Fruit fly (Drosophila melanogaster) whole organism, embryonic: ENCODE results near the gene pod1.

Source experiments
- Abd-B ChIP-seq: fragments of 200-800 bp; sonication (Bioruptor generic); optimal IDR thresholded peaks from 2 replicates; lab custom pipeline; 2018; ENCODE audit warnings: missing biosample characterization, mild to moderate bottlenecking, missing genetic modification characterization, moderate library complexity
- CG1024 ChIP-seq: fragments of 200-800 bp; sonication (Bioruptor generic); IDR thresholded peaks from 2 replicates; pipeline ENCODE4 v1.3.6; 2022; ENCODE audit warnings: missing biosample characterization, missing genetic modification characterization
- CG10274 ChIP-seq: fragments of 200-800 bp; sonication (Bioruptor generic); optimal IDR thresholded peaks from 3 replicates; lab custom pipeline; 2017; ENCODE audit warnings: missing biosample characterization, mild to moderate bottlenecking, missing genetic modification characterization
- CG11247 ChIP-seq: fragments of 200-800 bp; sonication (Bioruptor generic); IDR thresholded peaks from 2 replicates; pipeline ENCODE4 v1.3.6; 2022; ENCODE audit warnings: missing biosample characterization, missing genetic modification characterization
- CG12071 ChIP-seq: fragments of 200-800 bp; sonication (Bioruptor generic); optimal IDR thresholded peaks from 3 replicates; lab custom pipeline; 2018; ENCODE audit warnings: missing biosample characterization, mild to moderate bottlenecking, missing genetic modification characterization
- CG12236 ChIP-seq: fragments of 200-800 bp; sonication (Bioruptor generic); optimal IDR thresholded peaks from 2 replicates; lab custom pipeline; 2016; ENCODE audit warnings: missing biosample characterization, missing genetic modification characterization
- CG12299 ChIP-seq: fragments of 200-800 bp; sonication (Bioruptor generic); optimal IDR thresholded peaks from 2 replicates; lab custom pipeline; 2018; ENCODE audit warnings: missing biosample characterization, mild to moderate bottlenecking, missing genetic modification characterization
- CG14860 ChIP-seq: fragments of 200-800 bp; sonication (Bioruptor generic); IDR thresholded peaks from 3 replicates; pipeline ENCODE4 v1.3.6; 2022; ENCODE audit warnings: missing biosample characterization, missing genetic modification characterization; ENCODE audit not compliant: partially characterized antibody
- CG15696 ChIP-seq: fragments of 200-800 bp; sonication (Bioruptor generic); optimal IDR thresholded peaks from 2 replicates; lab custom pipeline; 2019; ENCODE audit warnings: missing biosample characterization, mild to moderate bottlenecking, missing genetic modification characterization, moderate library complexity
- CG16863 ChIP-seq: fragments of 200-800 bp; sonication (Bioruptor generic); optimal IDR thresholded peaks from 3 replicates; lab custom pipeline; 2016; ENCODE audit warnings: missing biosample characterization, missing genetic modification characterization
- CG2875 ChIP-seq: fragments of 200-800 bp; sonication (Bioruptor generic); optimal IDR thresholded peaks from 2 replicates; lab custom pipeline; 2017; ENCODE audit warnings: missing biosample characterization, mild to moderate bottlenecking, missing genetic modification characterization, missing genetic modification reagents
- CG31441 ChIP-seq: fragments of 200-800 bp; sonication (Bioruptor generic); IDR thresholded peaks from 2 replicates; pipeline ENCODE4 v1.3.6; 2022; ENCODE audit warnings: missing biosample characterization, missing genetic modification characterization
- CG32532 ChIP-seq: fragments of 200-800 bp; sonication (Bioruptor generic); IDR thresholded peaks from 2 replicates; pipeline ENCODE4 v1.3.6; 2022; ENCODE audit warnings: missing biosample characterization, missing genetic modification characterization
- CG34376 ChIP-seq: fragments of 200-800 bp; sonication (Bioruptor generic); optimal IDR thresholded peaks from 2 replicates; lab custom pipeline; 2018; ENCODE audit warnings: missing biosample characterization, mild to moderate bottlenecking, missing genetic modification characterization
- CG3726 ChIP-seq: fragments of 200-800 bp; sonication (Bioruptor generic); IDR thresholded peaks from 3 replicates; pipeline ENCODE4, ENCODE4 v1.3.6; 2022; ENCODE audit warnings: missing biosample characterization, missing genetic modification characterization
- CG42726 ChIP-seq: fragments of 200-800 bp; sonication (Bioruptor generic); IDR thresholded peaks from 2 replicates; pipeline ENCODE4 v1.3.6; 2022; ENCODE audit warnings: missing biosample characterization, missing genetic modification characterization; ENCODE audit not compliant: partially characterized antibody
- CG4328 ChIP-seq: fragments of 200-800 bp; sonication (Bioruptor generic); optimal IDR thresholded peaks from 3 replicates; lab custom pipeline; 2017; ENCODE audit warnings: missing biosample characterization, missing genetic modification reagents, missing genetic modification characterization
- CG4707 ChIP-seq: fragments of 200-800 bp; sonication (Bioruptor generic); optimal IDR thresholded peaks from 2 replicates; lab custom pipeline; 2018; ENCODE audit warnings: missing biosample characterization, mild to moderate bottlenecking, missing genetic modification characterization, moderate library complexity
- CG6791 ChIP-seq: fragments of 200-800 bp; sonication (Bioruptor generic); IDR thresholded peaks from 3 replicates; pipeline ENCODE4 v1.3.6; 2022; ENCODE audit warnings: missing biosample characterization, missing genetic modification characterization; ENCODE audit not compliant: partially characterized antibody
- Fer1 ChIP-seq: fragments of 200-800 bp; sonication (Bioruptor generic); optimal IDR thresholded peaks from 2 replicates; lab custom pipeline; 2017; ENCODE audit warnings: missing biosample characterization, mild to moderate bottlenecking, missing genetic modification characterization
- HmgD ChIP-seq: fragments of 200-800 bp; sonication (Bioruptor generic); optimal IDR thresholded peaks from 3 replicates; lab custom pipeline; 2016; ENCODE audit warnings: missing biosample characterization, missing genetic modification characterization
- Kr ChIP-seq: fragments of 200-800 bp; sonication (Bioruptor generic); optimal IDR thresholded peaks from 2 replicates; lab custom pipeline; 2017; ENCODE audit warnings: missing biosample characterization, mild to moderate bottlenecking, missing genetic modification characterization
- Lpt ChIP-seq: fragments of >200 bp; optimal IDR thresholded peaks from 2 replicates; lab custom pipeline; 2018; ENCODE audit warnings: missing biosample characterization, missing genetic modification characterization
- Pdp1 ChIP-seq, 2 experiments: fragments of 200-800 bp; sonication (Bioruptor generic); optimal IDR thresholded peaks; 3 replicates each; lab custom pipeline; 2016; ENCODE audit warnings: missing biosample characterization in 2 of 2, missing genetic modification characterization in 2 of 2, mild to moderate bottlenecking in 1 of 2, moderate library complexity in 1 of 2
- Spps ChIP-seq: fragments of 200-800 bp; sonication (Bioruptor generic); optimal IDR thresholded peaks from 2 replicates; lab custom pipeline; 2018; ENCODE audit warnings: missing biosample characterization, mild to moderate bottlenecking, missing genetic modification characterization
- Ssrp ChIP-seq: fragments of 200-800 bp; sonication (Bioruptor generic); optimal IDR thresholded peaks from 2 replicates; lab custom pipeline; 2018; ENCODE audit warnings: missing biosample characterization, mild to moderate bottlenecking, missing genetic modification characterization, moderate library complexity
- Trl ChIP-seq, 3 experiments: fragments of >200 bp in 2 of 3; fragments of 200-800 bp in 1 of 3; sonication (Bioruptor generic) in 1 of 3; optimal IDR thresholded peaks; 2 replicates in 1 of 3; 3 replicates in 2 of 3; lab custom pipeline; 2016 to 2017; ENCODE audit warnings: missing biosample characterization in 1 of 3, missing genetic modification characterization in 1 of 3
- ato ChIP-seq: fragments of 200-800 bp; sonication (Bioruptor generic); IDR thresholded peaks from 2 replicates; pipeline ENCODE4 v1.3.6; 2022; ENCODE audit warnings: missing biosample characterization, missing genetic modification characterization; ENCODE audit not compliant: partially characterized antibody
- bbx ChIP-seq: fragments of 200-800 bp; sonication (Bioruptor generic); IDR thresholded peaks from 2 replicates; pipeline ENCODE4 v1.3.6; 2022; ENCODE audit warnings: missing biosample characterization, missing genetic modification characterization; ENCODE audit not compliant: partially characterized antibody
- bcd ChIP-seq: fragments of 200-800 bp; sonication (Bioruptor generic); optimal IDR thresholded peaks from 2 replicates; lab custom pipeline; 2017; ENCODE audit warnings: missing biosample characterization, mild to moderate bottlenecking, missing genetic modification characterization
- bsh ChIP-seq, 2 experiments: fragments of 200-800 bp; sonication (Bioruptor generic); optimal IDR thresholded peaks; 2 replicates each; lab custom pipeline; 2017 to 2018; ENCODE audit warnings: mild to moderate bottlenecking in 2 of 2, missing biosample characterization in 2 of 2, missing genetic modification characterization in 2 of 2, moderate library complexity in 1 of 2
- caup ChIP-seq: fragments of 200-800 bp; sonication (Bioruptor generic); optimal IDR thresholded peaks from 3 replicates; lab custom pipeline; 2017; ENCODE audit warnings: missing biosample characterization, mild to moderate bottlenecking, missing genetic modification characterization, moderate library complexity; ENCODE audit not compliant: severe bottlenecking
- chinmo ChIP-seq: fragments of 200-800 bp; sonication (Bioruptor generic); IDR thresholded peaks from 4 replicates; pipeline ENCODE4 v1.3.6; 2022; ENCODE audit warnings: missing biosample characterization, missing genetic modification characterization; ENCODE audit not compliant: partially characterized antibody
- crp ChIP-seq, 2 experiments: fragments of 200-800 bp; sonication (Bioruptor generic); optimal IDR thresholded peaks; 2 replicates in 1 of 2; 3 replicates in 1 of 2; lab custom pipeline; 2017; ENCODE audit warnings: missing biosample characterization in 2 of 2, missing genetic modification characterization in 2 of 2, mild to moderate bottlenecking in 1 of 2, moderate library complexity in 1 of 2
- da ChIP-seq: fragments of 200-800 bp; sonication (Bioruptor generic); optimal IDR thresholded peaks from 2 replicates; lab custom pipeline; 2016; ENCODE audit warnings: missing biosample characterization, missing genetic modification characterization
- dm ChIP-seq: fragments of 200-800 bp; sonication (Bioruptor generic); optimal IDR thresholded peaks from 3 replicates; lab custom pipeline; 2016; ENCODE audit warnings: missing biosample characterization, missing genetic modification characterization
- ems ChIP-seq: fragments of 200-800 bp; sonication (Bioruptor generic); optimal IDR thresholded peaks from 3 replicates; lab custom pipeline; 2016; ENCODE audit warnings: missing biosample characterization, missing genetic modification characterization
- gt ChIP-seq: fragments of 200-800 bp; sonication (Bioruptor generic); IDR thresholded peaks from 2 replicates; pipeline ENCODE4 v1.3.6; 2022; ENCODE audit warnings: missing biosample characterization, missing genetic modification characterization
- jumu ChIP-seq: fragments of 200-800 bp; sonication (Bioruptor generic); optimal IDR thresholded peaks from 3 replicates; lab custom pipeline; 2016; ENCODE audit warnings: missing biosample characterization, missing genetic modification characterization
- knrl ChIP-seq: fragments of 200-800 bp; sonication (Bioruptor generic); IDR thresholded peaks from 3 replicates; pipeline ENCODE4 v1.3.6; 2022; ENCODE audit warnings: missing biosample characterization, missing genetic modification characterization; ENCODE audit not compliant: partially characterized antibody
- pita ChIP-seq: fragments of 200-800 bp; sonication (Bioruptor generic); optimal IDR thresholded peaks from 2 replicates; lab custom pipeline; 2017; ENCODE audit warnings: missing biosample characterization, mild to moderate bottlenecking, missing genetic modification characterization
- ranshi ChIP-seq: fragments of 200-800 bp; sonication (Bioruptor generic); IDR thresholded peaks from 2 replicates; pipeline ENCODE4 v1.3.6; 2022; ENCODE audit warnings: missing biosample characterization, missing genetic modification characterization
- rib ChIP-seq: fragments of 200-800 bp; sonication (Bioruptor generic); IDR thresholded peaks from 2 replicates; pipeline ENCODE4 v1.3.6; 2022; ENCODE audit warnings: missing biosample characterization, missing genetic modification characterization
- run ChIP-seq: fragments of 200-800 bp; sonication (Bioruptor generic); optimal IDR thresholded peaks from 3 replicates; lab custom pipeline; 2018; ENCODE audit warnings: missing biosample characterization, mild to moderate bottlenecking, missing genetic modification characterization
- seq ChIP-seq: fragments of 200-800 bp; sonication (Bioruptor generic); IDR thresholded peaks from 2 replicates; pipeline ENCODE4 v1.3.6; 2022; ENCODE audit warnings: missing biosample characterization, missing genetic modification characterization
- trem ChIP-seq: fragments of 200-800 bp; optimal IDR thresholded peaks from 3 replicates; lab custom pipeline; 2019; ENCODE audit warnings: missing biosample characterization, mild to moderate bottlenecking, missing genetic modification characterization, moderate library complexity
- yki ChIP-seq: fragments of >200 bp; optimal IDR thresholded peaks from 3 replicates; lab custom pipeline; 2018

The pod1 gene

dm6 chrX:6849178-6849956 is 45.9 kb downstream of the pod1 start, which contains the start of the genes Cht11 and CG4558 (continued):
- no peak for TF ChIP-seq Lpt (GFP tag; lab: Kevin White, UChicago)
- peak; percentile 70 for TF ChIP-seq ems (GFP tag; lab: Kevin White, UChicago)
- no peak for TF ChIP-seq Kr (GFP tag; lab: Kevin White, UChicago)
- TF ChIP-seq CG6791 (GFP tag; lab: Robert Waterston, UW), result no peak
- TF ChIP-seq Fer1 (GFP tag; lab: Kevin White, UChicago), result peak; percentile 79
- no peak for TF ChIP-seq ato
- peak; percentile 84 for TF ChIP-seq ranshi
- TF ChIP-seq CG3726 (GFP tag; lab: Robert Waterston, UW), result peak; percentile 61; the same call in 2 of the 3 replicates
- TF ChIP-seq gt (GFP tag; lab: Robert Waterston, UW), result peak; percentile 16; the same call in 1 of the 2 replicates
- peak; percentile 58; the same call in 1 of the 2 replicates for TF ChIP-seq seq (GFP tag; lab: Robert Waterston, UW)
- TF ChIP-seq CG4328, result peak; percentile 68
- no peak for TF ChIP-seq da (GFP tag; lab: Kevin White, UChicago)
- peak; percentile 50 for TF ChIP-seq dm (GFP tag; lab: Kevin White, UChicago)
- peak; percentile 81 to 83 for TF ChIP-seq bsh (GFP tag; optimal IDR thresholded peaks at IDR 0.05; lab: Kevin White, UChicago)
- peak; percentile 81 for TF ChIP-seq Ssrp
- peak; percentile 64 for TF ChIP-seq jumu (GFP tag; lab: Kevin White, UChicago)
- TF ChIP-seq run (tag; lab: Kevin White, UChicago), result peak; percentile 10
- TF ChIP-seq Pdp1 (GFP tag; optimal IDR thresholded peaks at IDR 0.05; lab: Kevin White, UChicago), result peak; percentile 59 to 76
- TF ChIP-seq pita, result no peak
- TF ChIP-seq CG12071 (GFP tag; lab: Kevin White, UChicago), result peak; percentile 15
- TF ChIP-seq CG42726 (GFP tag; lab: Robert Waterston, UW), result no peak
- TF ChIP-seq trem (tag; lab: Kevin White, UChicago), result peak; percentile 77
- TF ChIP-seq CG31441 (GFP tag; lab: Robert Waterston, UW), result peak; percentile 83
- TF ChIP-seq bcd (GFP tag; lab: Kevin White, UChicago), result peak; percentile 78
- peak; percentile 76 for TF ChIP-seq CG11247
- TF ChIP-seq crp (GFP tag; optimal IDR thresholded peaks at IDR 0.05; lab: Kevin White, UChicago), result peak in 1 of 2 experiments; percentile 21
- TF ChIP-seq CG34376 (GFP tag; lab: Kevin White, UChicago), result peak; percentile 75
- TF ChIP-seq CG32532 (GFP tag; lab: Robert Waterston, UW), result peak; percentile 86
- peak; percentile 74 for TF ChIP-seq caup (GFP tag; lab: Kevin White, UChicago)
- peak; percentile 82 for TF ChIP-seq Abd-B
- peak; percentile 64 for TF ChIP-seq Spps (tag; lab: Kevin White, UChicago)
- TF ChIP-seq yki (lab: Kevin White, UChicago), result no peak
- no peak; the same call in 2 of the 3 replicates for TF ChIP-seq CG14860
- TF ChIP-seq CG2875, result no peak
- TF ChIP-seq knrl (GFP tag; lab: Robert Waterston, UW), result peak; percentile 44; the same call in 2 of the 3 replicates
- TF ChIP-seq CG1024 (GFP tag; lab: Robert Waterston, UW), result peak; percentile 49
- TF ChIP-seq Trl (optimal IDR thresholded peaks at IDR 0.05; lab: Kevin White, UChicago), result no peak
- TF ChIP-seq Trl (GFP tag; optimal IDR thresholded peaks at IDR 0.05; lab: Kevin White, UChicago), result peak; percentile 64
- peak; percentile 79 for TF ChIP-seq CG15696 (tag; lab: Kevin White, UChicago)
- 0 out of 4 replicates have a peak, but pooled peaks have one; percentile 17 for TF ChIP-seq chinmo (GFP tag; lab: Robert Waterston, UW)
- TF ChIP-seq HmgD (GFP tag; lab: Kevin White, UChicago), result no peak
- TF ChIP-seq CG16863, result peak; percentile 54
- peak; percentile 26 for TF ChIP-seq CG10274 (GFP tag; lab: Kevin White, UChicago)
- TF ChIP-seq CG12236 (GFP tag; lab: Kevin White, UChicago), result no peak
- peak; percentile 57; the same call in 1 of the 2 replicates for TF ChIP-seq rib
- TF ChIP-seq bbx (GFP tag; lab: Robert Waterston, UW), result peak; percentile 50; the same call in 1 of the 2 replicates
- peak; percentile 73 for TF ChIP-seq CG12299
- TF ChIP-seq CG4707 (GFP tag; lab: Kevin White, UChicago), result peak; percentile 20
